Worm (Caenorhabditis elegans): ENCODE measurements around the gene B0554.5.

DNA sequence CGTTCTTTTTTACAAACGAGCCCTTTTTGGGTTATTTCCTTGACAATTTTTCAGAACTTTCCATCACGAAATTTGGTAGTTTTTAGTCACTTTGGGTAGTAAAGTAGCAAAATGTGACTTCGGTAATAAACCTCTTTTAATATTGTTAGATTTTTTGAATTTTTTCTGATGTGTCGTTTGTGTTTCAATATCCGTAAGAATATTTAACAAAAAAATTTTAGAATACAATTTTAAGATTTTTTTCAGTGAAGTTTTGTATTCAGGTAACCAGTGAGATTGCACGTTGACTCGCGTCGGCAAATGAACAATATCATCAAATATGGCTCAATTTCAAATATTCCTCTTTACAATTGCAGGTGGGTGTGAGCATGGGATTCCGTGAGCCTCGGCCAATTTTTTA lies 48.3 kb downstream of the B0554.5 start, which contains the start of gene srt-31:
- TF ChIP-seq hmg-1.2 (GFP tag; IDR thresholded peaks at IDR 0.05) (no peak), lsl-1 (GFP tag; optimal IDR thresholded peaks at IDR 0.05) (no peak), pha-4 (tag; optimal IDR thresholded peaks at IDR 0.05) (no peak), B0035.1 (tag; optimal IDR thresholded peaks at IDR 0.05) (no peak), F49E8.2 (tag; optimal IDR thresholded peaks at IDR 0.05; ENCODE audit: insufficient read depth) (no peak), ceh-58 (GFP tag; IDR thresholded peaks at IDR 0.05) (no peak)
